Worm (Caenorhabditis elegans): ENCODE data around the gene tex-2.

Gene tex-2

ce11 chrII:5819655-5820054 lies 53.8 kb downstream of the tex-2 start (continued):
- TF ChIP-seq dpl-1 (GFP tag; optimal IDR thresholded peaks at IDR 0.05) (peak; percentile 24), attf-4 (tag; optimal IDR thresholded peaks at IDR 0.05) (no peak), ZK337.2 (GFP tag; IDR thresholded peaks at IDR 0.05) (0 out of 2 replicates have a peak, but pooled peaks have one; percentile 62), nhr-237 (tag; optimal IDR thresholded peaks at IDR 0.05) (no peak), tag-97 (GFP tag; IDR thresholded peaks at IDR 0.05) (no peak), saeg-2 (GFP tag; IDR thresholded peaks at IDR 0.05) (no peak), pqm-1 (tag; optimal IDR thresholded peaks at IDR 0.05) (no peak), set-16 (GFP tag; IDR thresholded peaks at IDR 0.05) (no peak), hmg-1.1 (GFP tag; IDR thresholded peaks at IDR 0.05) (no peak), nhr-42 (GFP tag; IDR thresholded peaks at IDR 0.05) (no peak), nhr-41 (GFP tag; IDR thresholded peaks at IDR 0.05) (no peak), spr-3 (GFP tag; optimal IDR thresholded peaks at IDR 0.05) (no peak), zfp-3 (GFP tag; conservative IDR thresholded peaks at IDR 0.05) (no peak), gei-8 (GFP tag; optimal IDR thresholded peaks at IDR 0.05) (no peak), lin-38 (GFP tag; IDR thresholded peaks at IDR 0.05) (peak; percentile 90), daf-16 (GFP tag; optimal IDR thresholded peaks at IDR 0.05) (no peak), daf-16 (tag; optimal IDR thresholded peaks at IDR 0.05) (no peak), mes-2 (tag; optimal IDR thresholded peaks at IDR 0.05; ENCODE audit: poor library complexity, severe bottlenecking) (peak; percentile 97), vab-7 (GFP tag; IDR thresholded peaks at IDR 0.05) (0 out of 2 replicates have a peak, but pooled peaks have one; percentile 23), ZK546.5 (tag; optimal IDR thresholded peaks at IDR 0.05) (no peak), lim-7 (GFP tag; IDR thresholded peaks at IDR 0.05) (no peak), hlh-11 (tag; optimal IDR thresholded peaks at IDR 0.05) (no peak), madf-5 (GFP tag; IDR thresholded peaks at IDR 0.05) (no peak), ceh-44 (GFP tag; IDR thresholded peaks at IDR 0.05) (no peak), sdz-12 (GFP tag; optimal IDR thresholded peaks at IDR 0.05) (no peak)

DNA sequence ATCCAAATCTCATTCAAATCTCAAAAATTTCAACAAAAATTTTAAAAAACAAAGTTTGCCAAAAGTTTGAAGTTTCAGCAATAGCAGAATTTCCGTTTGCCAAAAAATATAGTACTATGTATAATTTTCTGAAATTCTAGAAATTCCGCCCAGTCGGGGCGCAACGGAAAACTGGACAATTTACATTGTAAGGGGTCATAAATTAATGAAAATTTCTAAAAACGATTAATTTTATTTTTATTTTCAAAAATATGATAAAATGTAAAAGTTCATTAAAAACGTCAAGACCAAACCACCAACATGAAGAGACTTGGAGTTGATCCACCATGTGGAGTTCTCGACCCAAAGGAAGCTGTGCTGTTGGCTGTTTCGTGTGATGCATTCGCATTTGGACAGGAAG lies 55.1 kb downstream of the tex-2 start, which contains the start of gene ZK1248.4:
Gene ZK1248.4 (plus strand): TSS at position 301 of the 400 bp plus-strand sequence.
- TF ChIP-seq sdz-12 (GFP tag; optimal IDR thresholded peaks at IDR 0.05) (no peak), snpc-1.2 (GFP tag; IDR thresholded peaks at IDR 0.05) (no peak), rbr-2 (tag; optimal IDR thresholded peaks at IDR 0.05) (no peak), lin-13 (GFP tag; optimal IDR thresholded peaks at IDR 0.05) (no peak), nhr-111 (GFP tag; optimal IDR thresholded peaks at IDR 0.05) (no peak), T26A8.4 (GFP tag; IDR thresholded peaks at IDR 0.05) (no peak), zag-1 (tag; optimal IDR thresholded peaks at IDR 0.05) (no peak), mdl-1 (tag; optimal IDR thresholded peaks at IDR 0.05) (no peak), Y48G9A.11 (GFP tag; IDR thresholded peaks at IDR 0.05) (no peak)

Data from whole organism, L4 larva.